Fruit fly (Drosophila melanogaster) whole organism, embryonic: ENCODE measurements around the gene CG31808.

Source experiments
- Asciz ChIP-seq: fragments of 200-800 bp; sonication (Bioruptor generic); optimal IDR thresholded peaks from 2 replicates; lab custom pipeline; 2017; ENCODE audit warnings: missing biosample characterization, mild to moderate bottlenecking, missing genetic modification characterization, missing genetic modification reagents
- CG11085 ChIP-seq: fragments of 200-800 bp; sonication (Bioruptor generic); IDR thresholded peaks from 2 replicates; pipeline ENCODE4 v1.3.6; 2022; ENCODE audit warnings: missing biosample characterization, missing genetic modification characterization
- CG11695 ChIP-seq: fragments of 200-800 bp; sonication (Bioruptor generic); IDR thresholded peaks from 3 replicates; pipeline ENCODE4 v1.3.6; 2022; ENCODE audit warnings: missing biosample characterization, missing genetic modification characterization
- CG12155 ChIP-seq: fragments of 200-800 bp; sonication (Bioruptor generic); optimal IDR thresholded peaks from 3 replicates; lab custom pipeline; 2016; ENCODE audit warnings: missing biosample characterization, missing genetic modification characterization
- CG14014 ChIP-seq: fragments of 200-800 bp; sonication (Bioruptor generic); IDR thresholded peaks from 2 replicates; pipeline ENCODE4 v1.3.6; 2022; ENCODE audit warnings: missing biosample characterization, missing genetic modification characterization
- CG18011 ChIP-seq: fragments of 200-800 bp; sonication (Bioruptor generic); optimal IDR thresholded peaks from 2 replicates; lab custom pipeline; 2017; ENCODE audit warnings: missing biosample characterization, missing genetic modification characterization, mild to moderate bottlenecking, moderate library complexity, missing genotype
- CG18599 ChIP-seq: fragments of 200-800 bp; sonication (Bioruptor generic); optimal IDR thresholded peaks from 3 replicates; lab custom pipeline; 2017; ENCODE audit warnings: missing biosample characterization, missing genetic modification characterization, mild to moderate bottlenecking, moderate library complexity, missing genetic modification reagents
- CG2120 ChIP-seq: fragments of 200-800 bp; sonication (Bioruptor generic); optimal IDR thresholded peaks from 3 replicates; lab custom pipeline; 2016; ENCODE audit warnings: missing biosample characterization, missing genetic modification characterization
- CG30431 ChIP-seq: fragments of 200-800 bp; sonication (Bioruptor generic); optimal IDR thresholded peaks from 2 replicates; lab custom pipeline; 2017; ENCODE audit warnings: missing biosample characterization, missing genetic modification characterization
- CG32767 ChIP-seq: fragments of 200-800 bp; sonication (Bioruptor generic); IDR thresholded peaks from 2 replicates; pipeline ENCODE4 v1.3.6; 2022; ENCODE audit warnings: missing biosample characterization, missing genetic modification characterization
- CG34224 ChIP-seq: fragments of 200-800 bp; sonication (Bioruptor generic); IDR thresholded peaks from 3 replicates; pipeline ENCODE4 v1.3.6; 2022; ENCODE audit warnings: missing biosample characterization, missing genetic modification characterization; ENCODE audit not compliant: partially characterized antibody
- CG4730 ChIP-seq: fragments of 200-800 bp; sonication (Bioruptor generic); IDR thresholded peaks from 2 replicates; pipeline ENCODE4 v1.3.6; 2022; ENCODE audit warnings: missing biosample characterization, missing genetic modification characterization
- CG8924 ChIP-seq: fragments of 200-800 bp; optimal IDR thresholded peaks from 3 replicates; lab custom pipeline; 2019; ENCODE audit warnings: missing biosample characterization, mild to moderate bottlenecking, missing genetic modification characterization, moderate library complexity
- Drgx ChIP-seq: fragments of 200-800 bp; sonication (Bioruptor generic); IDR thresholded peaks from 2 replicates; pipeline ENCODE4 v1.3.6; 2022; ENCODE audit warnings: missing biosample characterization, missing genetic modification characterization
- ERR ChIP-seq: fragments of 200-800 bp; sonication (Bioruptor generic); optimal IDR thresholded peaks from 2 replicates; lab custom pipeline; 2016; ENCODE audit warnings: missing biosample characterization, missing genetic modification characterization
- Fer2 ChIP-seq: fragments of 200-800 bp; sonication (Bioruptor generic); optimal IDR thresholded peaks from 2 replicates; lab custom pipeline; 2018; ENCODE audit warnings: missing biosample characterization, mild to moderate bottlenecking, missing genetic modification characterization, moderate library complexity
- H2.0 ChIP-seq: fragments of 200-800 bp; sonication (Bioruptor generic); IDR thresholded peaks from 2 replicates; pipeline ENCODE4 v1.3.6; 2022; ENCODE audit warnings: missing biosample characterization, missing genetic modification characterization
- HHEX ChIP-seq: fragments of 200-800 bp; sonication (Bioruptor generic); optimal IDR thresholded peaks from 3 replicates; lab custom pipeline; 2017; ENCODE audit warnings: missing biosample characterization, mild to moderate bottlenecking, missing genetic modification characterization, missing genetic modification reagents
- HLH3B ChIP-seq: fragments of 200-800 bp; sonication (Bioruptor generic); IDR thresholded peaks from 2 replicates; pipeline ENCODE4 v1.3.6; 2022; ENCODE audit warnings: missing biosample characterization, missing genetic modification characterization
- Hey ChIP-seq: fragments of 200-800 bp; sonication (Bioruptor generic); optimal IDR thresholded peaks from 3 replicates; lab custom pipeline; 2018; ENCODE audit warnings: missing biosample characterization, mild to moderate bottlenecking, missing genetic modification characterization
- Mad ChIP-seq: fragments of 200-800 bp; sonication (Bioruptor generic); optimal IDR thresholded peaks from 2 replicates; lab custom pipeline; 2016; ENCODE audit warnings: missing biosample characterization, missing genetic modification characterization
- NFAT ChIP-seq: fragments of 200-800 bp; sonication (Bioruptor generic); IDR thresholded peaks from 2 replicates; pipeline ENCODE4 v1.3.6; 2022; ENCODE audit warnings: missing biosample characterization, missing genetic modification characterization
- Poxn ChIP-seq: fragments of 200-800 bp; sonication (Bioruptor generic); IDR thresholded peaks from 2 replicates; pipeline ENCODE4 v1.3.6; 2022; ENCODE audit warnings: missing biosample characterization, missing genetic modification characterization
- Ptx1 ChIP-seq: fragments of 200-800 bp; sonication (Bioruptor generic); IDR thresholded peaks from 2 replicates; pipeline ENCODE4 v1.3.6; 2022; ENCODE audit warnings: missing biosample characterization, missing genetic modification characterization
- Xbp1 ChIP-seq: fragments of 200-800 bp; sonication (Bioruptor generic); optimal IDR thresholded peaks from 3 replicates; lab custom pipeline; 2016; ENCODE audit warnings: missing biosample characterization, mild to moderate bottlenecking, missing genetic modification characterization
- YL-1 ChIP-seq: fragments of 200-800 bp; sonication (Bioruptor generic); optimal IDR thresholded peaks from 3 replicates; lab custom pipeline; 2017; ENCODE audit warnings: missing biosample characterization, mild to moderate bottlenecking, missing genetic modification characterization
- ab ChIP-seq: fragments of 200-800 bp; sonication (Bioruptor generic); optimal IDR thresholded peaks from 2 replicates; lab custom pipeline; 2016; ENCODE audit warnings: missing biosample characterization, missing genetic modification characterization
- br ChIP-seq: fragments of >200 bp; optimal IDR thresholded peaks from 2 replicates; lab custom pipeline; 2017
- bsh ChIP-seq, 2 experiments: fragments of 200-800 bp; sonication (Bioruptor generic); optimal IDR thresholded peaks; 2 replicates each; lab custom pipeline; 2017 to 2018; ENCODE audit warnings: mild to moderate bottlenecking in 2 of 2, missing biosample characterization in 2 of 2, missing genetic modification characterization in 2 of 2, moderate library complexity in 1 of 2
- cg ChIP-seq: fragments of 200-800 bp; sonication (Bioruptor generic); optimal IDR thresholded peaks from 3 replicates; lab custom pipeline; 2019; ENCODE audit warnings: missing biosample characterization, mild to moderate bottlenecking, missing genetic modification characterization, moderate library complexity
- ci ChIP-seq: fragments of 200-800 bp; sonication (Bioruptor generic); IDR thresholded peaks from 3 replicates; pipeline ENCODE4 v1.3.6; 2022; ENCODE audit warnings: missing biosample characterization, missing genetic modification characterization
- ewg ChIP-seq: fragments of 200-800 bp; sonication (Bioruptor generic); optimal IDR thresholded peaks from 3 replicates; lab custom pipeline; 2017; ENCODE audit warnings: mild to moderate bottlenecking, missing biosample characterization, missing genetic modification reagents, missing genetic modification characterization
- fd96Cb ChIP-seq: fragments of 200-800 bp; sonication (Bioruptor generic); optimal IDR thresholded peaks from 2 replicates; lab custom pipeline; 2018; ENCODE audit warnings: missing biosample characterization, mild to moderate bottlenecking, missing genetic modification characterization, moderate library complexity
- ind ChIP-seq: fragments of 200-800 bp; sonication (Bioruptor generic); optimal IDR thresholded peaks from 3 replicates; lab custom pipeline; 2016; ENCODE audit warnings: missing biosample characterization, missing genetic modification characterization
- kay ChIP-seq: fragments of 200-800 bp; sonication (Bioruptor generic); optimal IDR thresholded peaks from 2 replicates; lab custom pipeline; 2016; ENCODE audit warnings: missing biosample characterization, missing genetic modification characterization
- lilli ChIP-seq: fragments of 200-800 bp; sonication (Bioruptor generic); optimal IDR thresholded peaks from 3 replicates; lab custom pipeline; 2016; ENCODE audit warnings: missing biosample characterization, missing genetic modification characterization
- lola ChIP-seq, 3 experiments: fragments of >200 bp in 2 of 3; fragments of 200-800 bp in 1 of 3; sonication (Bioruptor generic) in 1 of 3; optimal IDR thresholded peaks; 2 replicates each; lab custom pipeline; 2017 to 2019; ENCODE audit warnings: missing biosample characterization in 3 of 3, missing genetic modification characterization in 3 of 3, mild to moderate bottlenecking in 1 of 3, moderate library complexity in 1 of 3
- mld ChIP-seq: fragments of 200-800 bp; sonication (Bioruptor generic); IDR thresholded peaks from 3 replicates; pipeline ENCODE4 v1.3.6; 2022; ENCODE audit warnings: missing biosample characterization, missing genetic modification characterization; ENCODE audit not compliant: partially characterized antibody
- odd ChIP-seq: fragments of 200-800 bp; sonication (Bioruptor generic); optimal IDR thresholded peaks from 2 replicates; lab custom pipeline; 2017; ENCODE audit warnings: missing biosample characterization, mild to moderate bottlenecking, missing genetic modification characterization
- onecut ChIP-seq: fragments of 200-800 bp; sonication (Bioruptor generic); IDR thresholded peaks from 2 replicates; pipeline ENCODE4 v1.3.6; 2022; ENCODE audit warnings: missing biosample characterization, missing genetic modification characterization
- peb ChIP-seq: fragments of 200-800 bp; sonication (Bioruptor generic); IDR thresholded peaks from 2 replicates; pipeline ENCODE4 v1.3.6; 2022; ENCODE audit warnings: missing biosample characterization, missing genetic modification characterization
- phol ChIP-seq: fragments of 200-800 bp; sonication (Bioruptor generic); optimal IDR thresholded peaks from 3 replicates; lab custom pipeline; 2018; ENCODE audit warnings: missing biosample characterization, mild to moderate bottlenecking, missing genetic modification characterization, moderate library complexity
- pnt ChIP-seq: fragments of 200-800 bp; sonication (Bioruptor generic); optimal IDR thresholded peaks from 3 replicates; lab custom pipeline; 2016; ENCODE audit warnings: missing biosample characterization, missing genetic modification characterization
- pros ChIP-seq: fragments of 200-800 bp; sonication (Bioruptor generic); optimal IDR thresholded peaks from 3 replicates; lab custom pipeline; 2019; ENCODE audit warnings: missing biosample characterization, mild to moderate bottlenecking, missing genetic modification characterization, moderate library complexity
- sna ChIP-seq: fragments of 200-800 bp; sonication (Bioruptor generic); IDR thresholded peaks from 2 replicates; pipeline ENCODE4 v1.3.6; 2022; ENCODE audit warnings: missing biosample characterization, missing genetic modification characterization; ENCODE audit not compliant: partially characterized antibody
- trh ChIP-seq: fragments of 200-800 bp; sonication (Bioruptor generic); optimal IDR thresholded peaks from 2 replicates; lab custom pipeline; 2016; ENCODE audit warnings: missing biosample characterization, missing genetic modification characterization
- ttk ChIP-seq: fragments of 200-800 bp; sonication (Bioruptor generic); IDR thresholded peaks from 2 replicates; pipeline ENCODE4 v2.1.2; 2022; ENCODE audit warnings: missing biosample characterization, missing genetic modification characterization
- vvl ChIP-seq: fragments of 200-800 bp; sonication (Bioruptor generic); IDR thresholded peaks from 2 replicates; pipeline ENCODE4 v1.3.6; 2022; ENCODE audit warnings: missing biosample characterization, missing genetic modification characterization
- z ChIP-seq: fragments of 200-800 bp; sonication (Bioruptor generic); IDR thresholded peaks from 3 replicates; pipeline ENCODE4 v1.3.6; 2022; ENCODE audit warnings: missing biosample characterization, missing genetic modification characterization
- zen ChIP-seq: fragments of 200-800 bp; sonication (Bioruptor generic); optimal IDR thresholded peaks from 3 replicates; lab custom pipeline; 2018; ENCODE audit warnings: missing biosample characterization, mild to moderate bottlenecking, missing genetic modification characterization, moderate library complexity

CG31808 gene

dm6 chr2L:16679817-16680683 lies 35.9 kb downstream of the CG31808 start, which contains the start of the genes grp and squ (continued):
- TF ChIP-seq z (GFP tag; lab: Robert Waterston, UW) (no peak), CG18599 (GFP tag; lab: Kevin White, UChicago) (no peak), CG32767 (GFP tag; lab: Robert Waterston, UW) (no peak), ewg (GFP tag; lab: Kevin White, UChicago) (no peak), NFAT (GFP tag; lab: Robert Waterston, UW) (no peak; the same call in 1 of the 2 replicates), lola (GFP tag; optimal IDR thresholded peaks at IDR 0.05; lab: Kevin White, UChicago) (no peak), HLH3B (GFP tag; lab: Robert Waterston, UW) (no peak), ERR (GFP tag; lab: Kevin White, UChicago) (no peak), Ptx1 (GFP tag; lab: Robert Waterston, UW) (no peak), ci (GFP tag; lab: Robert Waterston, UW) (peak; percentile 29; the same call in 1 of the 3 replicates), Poxn (GFP tag; lab: Robert Waterston, UW) (no peak), br (no peak), Mad (no peak), Fer2 (tag; lab: Kevin White, UChicago) (no peak), CG14014 (GFP tag; lab: Robert Waterston, UW) (no peak), vvl (GFP tag; lab: Robert Waterston, UW) (peak; percentile 18; the same call in 1 of the 2 replicates), CG4730 (GFP tag; lab: Robert Waterston, UW) (no peak), Asciz (peak; percentile 21), CG18011 (GFP tag; lab: Kevin White, UChicago) (no peak), CG11695 (no peak), ttk (GFP tag; lab: Robert Waterston, UW) (no peak), fd96Cb (tag; lab: Kevin White, UChicago) (no peak), sna (GFP tag; lab: Robert Waterston, UW) (peak; percentile 91), cg (GFP tag; lab: Kevin White, UChicago) (peak; percentile 6), lilli (GFP tag; lab: Kevin White, UChicago) (no peak), CG2120 (no peak), ind (GFP tag; lab: Kevin White, UChicago) (no peak), Hey (tag; lab: Kevin White, UChicago) (no peak), onecut (GFP tag; lab: Robert Waterston, UW) (peak; percentile 57; the same call in 1 of the 2 replicates), CG34224 (GFP tag; lab: Robert Waterston, UW) (peak; percentile 92), pnt (GFP tag; lab: Kevin White, UChicago) (no peak), CG30431 (GFP tag; lab: Kevin White, UChicago) (no peak), peb (GFP tag; lab: Robert Waterston, UW) (no peak), trh (GFP tag; lab: Kevin White, UChicago) (no peak), ab (GFP tag; lab: Kevin White, UChicago) (no peak), kay (peak; percentile 55), phol (peak; percentile 31), YL-1 (GFP tag; lab: Kevin White, UChicago) (peak; percentile 19), bsh (GFP tag; optimal IDR thresholded peaks at IDR 0.05; lab: Kevin White, UChicago) (no peak), zen (tag; lab: Kevin White, UChicago) (peak; percentile 45), HHEX (GFP tag; lab: Kevin White, UChicago) (no peak), mld (GFP tag; lab: Robert Waterston, UW) (peak; percentile 97), Drgx (GFP tag; lab: Robert Waterston, UW) (no peak), odd (GFP tag; lab: Kevin White, UChicago) (no peak), pros (GFP tag; lab: Kevin White, UChicago) (peak; percentile 39), Xbp1 (GFP tag; lab: Kevin White, UChicago) (no peak), CG11085 (GFP tag; lab: Robert Waterston, UW) (no peak), CG12155 (GFP tag; lab: Kevin White, UChicago) (no peak), H2.0 (GFP tag; lab: Robert Waterston, UW) (no peak), CG8924 (tag; lab: Kevin White, UChicago) (peak; percentile 33)
